Worm (Caenorhabditis elegans) whole organism, L1 larva: ENCODE data around the gene nhr-12.

ENCODE experiments used
- ceh-8 ChIP-seq: fragments of 200-800 bp; sonication (Bioruptor generic); optimal IDR thresholded peaks from 2 replicates; lab custom pipeline; 2018; ENCODE audit warnings: mild to moderate bottlenecking, missing genetic modification characterization, moderate library complexity, missing compliant biosample characterization
- nhr-28 ChIP-seq: fragments of 150-350 bp; optimal IDR thresholded peaks from 2 replicates; lab custom pipeline; 2014; ENCODE audit warnings: missing biosample characterization, missing genetic modification characterization
- pqm-1 ChIP-seq: sonication (generic microtip); optimal IDR thresholded peaks from 3 replicates; lab custom pipeline; 2017; ENCODE audit warnings: missing biosample characterization, missing genetic modification characterization

DNA sequence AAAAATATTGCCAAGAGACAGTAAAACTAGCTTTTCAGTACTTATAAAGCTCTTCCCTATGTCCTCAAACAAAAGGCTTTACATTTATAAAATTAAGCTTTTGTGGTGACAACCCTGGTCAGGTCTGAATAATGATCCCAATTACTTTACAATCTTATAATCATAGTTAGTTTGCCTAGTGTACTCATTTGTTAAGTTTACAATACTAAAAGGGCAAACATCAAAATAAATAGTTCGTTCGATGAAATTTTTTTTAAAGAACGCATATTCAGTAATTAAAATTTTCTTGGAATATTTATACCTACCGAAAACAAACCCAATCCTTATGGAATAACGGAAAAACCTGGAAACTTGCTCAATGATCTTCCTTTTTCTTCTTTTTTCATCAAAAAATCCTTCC, 25.1 kb downstream of the nhr-12 start:
- TF ChIP-seq pqm-1 (tag; lab: Kevin White, UChicago) (no peak), nhr-28 (no peak), ceh-8 (GFP tag; lab: Kevin White, UChicago) (no peak)
